Worm (Caenorhabditis elegans) whole organism, L2 larva: ENCODE measurements around the gene F58A4.2.

ENCODE experiments used
- R02D3.7 ChIP-seq: fragments of 150-350 bp; optimal IDR thresholded peaks from 2 replicates; lab custom pipeline; 2014; ENCODE audit warnings: missing biosample characterization, missing genetic modification characterization
- ZK546.5 ChIP-seq: sonication (generic microtip); optimal IDR thresholded peaks from 2 replicates; lab custom pipeline; 2017; ENCODE audit warnings: missing biosample characterization, missing genetic modification characterization
- fos-1 ChIP-seq: fragments of 150-350 bp; optimal IDR thresholded peaks from 2 replicates; lab custom pipeline; 2014; ENCODE audit warnings: missing biosample characterization, missing genetic modification characterization
- lin-13 ChIP-seq: fragments of 150-350 bp; optimal IDR thresholded peaks from 2 replicates; lab custom pipeline; 2014; ENCODE audit warnings: missing biosample characterization, missing genetic modification reagents, missing genetic modification characterization
- lsy-2 ChIP-seq, 2 experiments: fragments of 150-350 bp in 1 of 2; sonication (generic microtip) in 1 of 2; optimal IDR thresholded peaks; 2 replicates each; lab custom pipeline; 2014 to 2017; ENCODE audit warnings: missing biosample characterization in 2 of 2, missing genetic modification characterization in 2 of 2
- mab-5 ChIP-seq: fragments of 150-350 bp; optimal IDR thresholded peaks from 2 replicates; lab custom pipeline; 2014; ENCODE audit warnings: missing biosample characterization, missing genetic modification characterization
- nhr-10 ChIP-seq: sonication (generic microtip); optimal IDR thresholded peaks from 2 replicates; lab custom pipeline; 2017; ENCODE audit warnings: missing biosample characterization, missing genetic modification characterization
- nhr-25 ChIP-seq: fragments of 150-350 bp; sonication (generic microtip); optimal IDR thresholded peaks from 3 replicates; lab custom pipeline; 2014; ENCODE audit warnings: missing biosample characterization, missing genetic modification characterization
- nhr-77 ChIP-seq: fragments of 150-350 bp; optimal IDR thresholded peaks from 2 replicates; lab custom pipeline; 2014; ENCODE audit warnings: missing biosample characterization, missing genetic modification characterization
- unc-62 ChIP-seq: fragments of 150-350 bp; optimal IDR thresholded peaks from 2 replicates; lab custom pipeline; 2014; ENCODE audit warnings: missing biosample characterization, missing genetic modification reagents, missing genetic modification characterization
- zag-1 ChIP-seq: fragments of 150-350 bp; optimal IDR thresholded peaks from 2 replicates; lab custom pipeline; 2014; ENCODE audit warnings: missing biosample characterization, missing genetic modification characterization

ce11 chrIII:9558463-9558862 lies 42.1 kb downstream of the F58A4.2 start, which contains the start of gene C48B4.6:
- TF ChIP-seq lin-13 (GFP tag; lab: Kevin White, UChicago) = no peak
- no peak for TF ChIP-seq fos-1 (tag; lab: Kevin White, UChicago)
- no peak for TF ChIP-seq ZK546.5 (tag; lab: Kevin White, UChicago)
- no peak for TF ChIP-seq lsy-2 (tag; optimal IDR thresholded peaks at IDR 0.05; lab: Kevin White, UChicago)
- TF ChIP-seq nhr-77 (tag; lab: Kevin White, UChicago) = no peak
- TF ChIP-seq R02D3.7 (tag; lab: Kevin White, UChicago) = no peak
- TF ChIP-seq unc-62 = no peak
- no peak for TF ChIP-seq nhr-10 (tag; lab: Kevin White, UChicago)
- TF ChIP-seq zag-1 (tag; lab: Kevin White, UChicago) = no peak
- no peak for TF ChIP-seq nhr-25
- TF ChIP-seq mab-5 (tag; lab: Kevin White, UChicago) = no peak
